Worm (Caenorhabditis elegans) whole organism, mixed stage, embryonic: Measurements from ENCODE around the gene C34C6.3.

Experiments
- M03D4.4 ChIP-seq: sonication (generic microtip); optimal IDR thresholded peaks from 2 replicates; lab custom pipeline; 2017; ENCODE audit warnings: mild to moderate bottlenecking, missing genetic modification characterization, missing compliant biosample characterization
- bed-3 ChIP-seq: fragments of 200-800 bp; sonication (Bioruptor generic); optimal IDR thresholded peaks from 3 replicates; lab custom pipeline; 2018; ENCODE audit warnings: mild to moderate bottlenecking, missing genetic modification characterization, moderate library complexity, missing compliant biosample characterization
- blmp-1 ChIP-seq: fragments of 150-350 bp; optimal IDR thresholded peaks from 2 replicates; lab custom pipeline; 2014; ENCODE audit warnings: missing biosample characterization, missing genetic modification characterization
- ceh-39 ChIP-seq: fragments of 150-350 bp; optimal IDR thresholded peaks from 2 replicates; lab custom pipeline; 2014; ENCODE audit warnings: missing biosample characterization, missing genetic modification characterization
- ceh-43 ChIP-seq: fragments of 200-800 bp; sonication (Bioruptor generic); optimal IDR thresholded peaks from 2 replicates; lab custom pipeline; 2018; ENCODE audit warnings: mild to moderate bottlenecking, missing genetic modification characterization, moderate library complexity, missing compliant biosample characterization
- ceh-83 ChIP-seq: fragments of 200-800 bp; sonication (Bioruptor generic); optimal IDR thresholded peaks from 2 replicates; lab custom pipeline; 2018; ENCODE audit warnings: mild to moderate bottlenecking, missing genetic modification characterization, missing compliant biosample characterization
- ces-1 ChIP-seq: fragments of 150-350 bp; optimal IDR thresholded peaks from 2 replicates; lab custom pipeline; 2014; ENCODE audit warnings: missing biosample characterization, missing genetic modification reagents, missing genetic modification characterization
- drap-1 ChIP-seq: fragments of 200-800 bp; sonication (Bioruptor generic); optimal IDR thresholded peaks from 3 replicates; lab custom pipeline; 2018; ENCODE audit warnings: mild to moderate bottlenecking, missing genetic modification characterization, missing compliant biosample characterization
- elt-1 ChIP-seq: sonication (generic microtip); optimal IDR thresholded peaks from 2 replicates; lab custom pipeline; 2017; ENCODE audit warnings: missing genetic modification characterization, mild to moderate bottlenecking, missing compliant biosample characterization, antibody characterized with exemption, moderate library complexity, borderline replicate concordance; ENCODE audit not compliant: insufficient read depth
- elt-3 ChIP-seq: fragments of 150-350 bp; optimal IDR thresholded peaks from 2 replicates; lab custom pipeline; 2014; ENCODE audit warnings: missing biosample characterization, missing genetic modification characterization
- flh-1 ChIP-seq: fragments of 200-800 bp; sonication (Bioruptor generic); optimal IDR thresholded peaks from 2 replicates; lab custom pipeline; 2018; ENCODE audit warnings: mild to moderate bottlenecking, missing genetic modification characterization, moderate library complexity, missing compliant biosample characterization
- ham-2 ChIP-seq: fragments of 200-800 bp; sonication (Bioruptor generic); optimal IDR thresholded peaks from 2 replicates; lab custom pipeline; 2018; ENCODE audit warnings: mild to moderate bottlenecking, missing genetic modification characterization, missing compliant biosample characterization
- hlh-1 ChIP-seq: fragments of 150-350 bp; optimal IDR thresholded peaks from 2 replicates; lab custom pipeline; 2014; ENCODE audit warnings: missing biosample characterization, missing genetic modification reagents, missing genetic modification characterization
- lin-13 ChIP-seq: fragments of 150-350 bp; optimal IDR thresholded peaks from 2 replicates; lab custom pipeline; 2014; ENCODE audit warnings: missing biosample characterization, missing genetic modification characterization
- lin-32 ChIP-seq: fragments of 200-800 bp; sonication (Bioruptor generic); optimal IDR thresholded peaks from 2 replicates; lab custom pipeline; 2018; ENCODE audit warnings: mild to moderate bottlenecking, missing genetic modification characterization, missing compliant biosample characterization
- lsy-2 ChIP-seq: fragments of 150-350 bp; optimal IDR thresholded peaks from 2 replicates; lab custom pipeline; 2014; ENCODE audit warnings: missing biosample characterization, missing genetic modification characterization
- mab-5 ChIP-seq: fragments of 150-350 bp; optimal IDR thresholded peaks from 2 replicates; lab custom pipeline; 2014; ENCODE audit warnings: missing biosample characterization, missing genetic modification characterization
- mls-2 ChIP-seq: sonication (generic microtip); optimal IDR thresholded peaks from 2 replicates; lab custom pipeline; 2016; ENCODE audit warnings: mild to moderate bottlenecking, missing genetic modification characterization, moderate library complexity, missing compliant biosample characterization
- nhr-12 ChIP-seq: fragments of 150-350 bp; optimal IDR thresholded peaks from 2 replicates; lab custom pipeline; 2014; ENCODE audit warnings: missing biosample characterization, missing genetic modification characterization
- nhr-2 ChIP-seq: fragments of 150-350 bp; optimal IDR thresholded peaks from 2 replicates; lab custom pipeline; 2014; ENCODE audit warnings: missing biosample characterization, missing genetic modification characterization
- nhr-28 ChIP-seq: fragments of 150-350 bp; optimal IDR thresholded peaks from 2 replicates; lab custom pipeline; 2014; ENCODE audit warnings: missing biosample characterization, missing genetic modification characterization
- nhr-76 ChIP-seq: sonication (generic microtip); optimal IDR thresholded peaks from 2 replicates; lab custom pipeline; 2017; ENCODE audit warnings: missing biosample characterization, missing genetic modification characterization
- pha-4 ChIP-seq: fragments of 150-350 bp; optimal IDR thresholded peaks from 2 replicates; lab custom pipeline; 2018; ENCODE audit warnings: missing biosample characterization, missing genetic modification reagents, missing genetic modification characterization
- sem-2 ChIP-seq: fragments of 200-800 bp; sonication (Bioruptor generic); optimal IDR thresholded peaks from 2 replicates; lab custom pipeline; 2018; ENCODE audit warnings: mild to moderate bottlenecking, missing genetic modification characterization, missing compliant biosample characterization
- sptf-1 ChIP-seq: sonication (generic microtip); optimal IDR thresholded peaks from 2 replicates; lab custom pipeline; 2017; ENCODE audit warnings: mild to moderate bottlenecking, missing genetic modification characterization, moderate library complexity, missing compliant biosample characterization
- tbx-8 ChIP-seq: fragments of 200-800 bp; sonication (Bioruptor generic); optimal IDR thresholded peaks from 2 replicates; lab custom pipeline; 2018; ENCODE audit warnings: mild to moderate bottlenecking, missing genetic modification characterization, moderate library complexity, missing compliant biosample characterization
- unc-120 ChIP-seq: sonication (generic microtip); optimal IDR thresholded peaks from 2 replicates; lab custom pipeline; 2017; ENCODE audit warnings: missing genetic modification characterization, missing compliant biosample characterization; ENCODE audit not compliant: poor library complexity, severe bottlenecking
- unc-39 ChIP-seq: fragments of 150-350 bp; optimal IDR thresholded peaks from 2 replicates; lab custom pipeline; 2014; ENCODE audit warnings: missing biosample characterization, missing genetic modification characterization
- unc-62 ChIP-seq: fragments of 150-350 bp; optimal IDR thresholded peaks from 2 replicates; lab custom pipeline; 2014; ENCODE audit warnings: missing biosample characterization, missing genetic modification reagents, missing genetic modification characterization
- zip-8 ChIP-seq: fragments of 150-350 bp; optimal IDR thresholded peaks from 2 replicates; lab custom pipeline; 2014; ENCODE audit warnings: missing biosample characterization, missing genetic modification characterization

The C34C6.3 gene

ce11 chrII:8691344-8691960, at the start of gene C34C6.3:
C34C6.3 (plus strand) TSS chrII:8691910.
- TF ChIP-seq zip-8 (tag; lab: Kevin White, UChicago): peak; percentile 72
- TF ChIP-seq nhr-12: no peak

DNA sequence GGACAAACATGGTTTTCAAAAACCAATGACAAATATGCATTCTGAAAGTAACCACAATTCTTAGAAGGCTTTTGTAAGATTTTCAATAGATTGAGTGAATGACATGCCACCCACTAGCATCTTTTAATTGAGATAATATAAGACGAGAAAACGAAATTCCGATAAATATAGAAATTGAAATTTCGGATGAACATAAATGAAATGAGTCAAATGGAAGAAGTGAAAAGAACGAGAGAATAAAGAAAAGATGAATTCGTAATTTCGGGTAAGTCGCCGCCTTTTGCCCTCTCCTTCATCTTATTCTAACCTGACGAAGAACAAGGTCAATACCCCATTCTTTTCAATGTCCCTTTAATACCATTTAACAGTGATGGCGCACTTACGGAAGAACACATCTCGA, 49.3 kb upstream of the C34C6.3 start:
- TF ChIP-seq blmp-1 (tag; lab: Kevin White, UChicago): peak; percentile 86
- TF ChIP-seq flh-1 (GFP tag; lab: Kevin White, UChicago): no peak

ce11 chrII:8643627-8644356, 47.9 kb upstream of the C34C6.3 start:
- TF ChIP-seq ceh-83 (GFP tag; lab: Kevin White, UChicago): no peak
- TF ChIP-seq M03D4.4 (tag; lab: Kevin White, UChicago): no peak
- TF ChIP-seq unc-62 (GFP tag; lab: Kevin White, UChicago): peak; percentile 2
- no peak for TF ChIP-seq zip-8 (tag; lab: Kevin White, UChicago)
- TF ChIP-seq ces-1: peak; percentile 60
- no peak for TF ChIP-seq lin-32
- TF ChIP-seq mab-5: no peak
- TF ChIP-seq, all 35 proteins: peak for 2

ce11 chrII:8646437-8646836, 45.3 kb upstream of the C34C6.3 start:
- TF ChIP-seq elt-1 (tag; lab: Kevin White, UChicago) (no peak), ham-2 (GFP tag; lab: Kevin White, UChicago) (no peak), lin-13 (tag; lab: Kevin White, UChicago) (no peak), M03D4.4 (tag; lab: Kevin White, UChicago) (no peak), bed-3 (GFP tag; lab: Kevin White, UChicago) (no peak), ceh-43 (GFP tag; lab: Kevin White, UChicago) (no peak), blmp-1 (tag; lab: Kevin White, UChicago) (no peak), tbx-8 (GFP tag; lab: Kevin White, UChicago) (no peak), nhr-2 (no peak), flh-1 (GFP tag; lab: Kevin White, UChicago) (no peak), ceh-83 (GFP tag; lab: Kevin White, UChicago) (no peak), unc-39 (tag; lab: Kevin White, UChicago) (no peak), zip-8 (tag; lab: Kevin White, UChicago) (no peak), nhr-12 (no peak), nhr-76 (tag; lab: Kevin White, UChicago) (no peak), drap-1 (GFP tag; lab: Kevin White, UChicago) (no peak), nhr-28 (tag; lab: Kevin White, UChicago) (no peak), pha-4 (tag; lab: Kevin White, UChicago) (no peak), sptf-1 (no peak)

DNA sequence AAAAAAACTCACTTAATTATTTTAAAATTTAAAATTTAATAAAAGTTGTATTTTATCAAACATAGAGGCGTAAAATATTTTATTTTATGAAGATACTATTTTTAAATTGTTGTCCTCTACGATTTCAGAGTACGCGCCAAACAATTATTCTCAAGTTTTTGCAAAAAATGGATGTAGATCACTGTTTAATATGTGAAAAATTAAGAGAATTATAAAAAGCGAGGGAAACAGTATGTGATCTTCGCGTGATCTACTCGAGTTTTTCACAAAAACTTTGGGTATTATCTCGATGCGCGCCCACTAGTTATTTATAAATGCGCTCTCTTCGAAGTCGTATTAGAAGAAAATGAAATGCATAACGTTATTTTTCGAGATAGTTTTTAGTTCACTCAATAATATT, 42.9 kb upstream of the C34C6.3 start:
- TF ChIP-seq unc-62 (GFP tag; lab: Kevin White, UChicago) (no peak), lsy-2 (no peak), bed-3 (GFP tag; lab: Kevin White, UChicago) (no peak), elt-3 (tag; lab: Kevin White, UChicago) (no peak), ham-2 (GFP tag; lab: Kevin White, UChicago) (no peak), nhr-76 (tag; lab: Kevin White, UChicago) (no peak), flh-1 (GFP tag; lab: Kevin White, UChicago) (no peak), lin-32 (no peak), blmp-1 (tag; lab: Kevin White, UChicago) (no peak), nhr-2 (no peak), sem-2 (no peak), hlh-1 (tag; lab: Kevin White, UChicago) (no peak)

DNA sequence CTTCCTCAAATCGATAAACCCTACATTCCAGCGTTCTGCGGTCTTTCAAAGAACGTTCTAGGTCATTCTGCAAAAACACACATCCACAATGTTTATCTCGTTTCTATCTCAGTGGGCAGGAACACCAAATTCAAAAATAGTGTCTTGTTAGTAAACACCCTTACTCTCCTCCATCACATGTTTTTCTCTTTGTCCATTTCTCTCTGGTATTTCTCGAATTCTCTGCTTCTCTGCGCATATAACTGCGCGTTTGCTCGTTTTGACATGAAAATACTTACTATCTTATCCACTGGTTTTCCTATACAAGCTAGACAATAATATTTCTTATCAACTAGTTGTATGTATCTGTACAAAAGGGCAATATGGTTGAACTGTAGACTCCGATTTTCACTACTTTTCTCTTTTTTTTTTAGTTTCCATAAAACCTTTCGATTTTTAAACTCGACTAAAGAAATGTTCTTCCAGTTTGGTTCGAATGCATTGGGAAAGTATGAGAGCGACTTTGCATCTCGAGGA, 41.0 kb upstream of the C34C6.3 start, which contains the start of gene pyr-1:
Gene pyr-1, plus strand, starts transcription at position 466 of the 516 bp plus-strand sequence.
- no peak for TF ChIP-seq mab-5
- no peak for TF ChIP-seq tbx-8 (GFP tag; lab: Kevin White, UChicago)
- TF ChIP-seq flh-1 (GFP tag; lab: Kevin White, UChicago): no peak
- TF ChIP-seq lin-13 (tag; lab: Kevin White, UChicago): no peak
- TF ChIP-seq mls-2 (tag; lab: Kevin White, UChicago): no peak
- TF ChIP-seq zip-8 (tag; lab: Kevin White, UChicago): no peak
- no peak for TF ChIP-seq unc-120 (tag; lab: Kevin White, UChicago)
- TF ChIP-seq unc-62 (GFP tag; lab: Kevin White, UChicago): no peak
- TF ChIP-seq sptf-1: no peak
- no peak for TF ChIP-seq ham-2 (GFP tag; lab: Kevin White, UChicago)
- TF ChIP-seq drap-1 (GFP tag; lab: Kevin White, UChicago): no peak
- TF ChIP-seq hlh-1 (tag; lab: Kevin White, UChicago): no peak
- TF ChIP-seq ceh-39 (tag; lab: Kevin White, UChicago): no peak
- no peak for TF ChIP-seq lsy-2
